Worm (Caenorhabditis elegans): ENCODE data around the gene C01G10.14.
"Not testable (repeated sequence)": the region's sequence is repeated elsewhere in the genome, so short reads cannot be mapped to it uniquely, and the experiment has no call there.

Gene C01G10.14

DNA sequence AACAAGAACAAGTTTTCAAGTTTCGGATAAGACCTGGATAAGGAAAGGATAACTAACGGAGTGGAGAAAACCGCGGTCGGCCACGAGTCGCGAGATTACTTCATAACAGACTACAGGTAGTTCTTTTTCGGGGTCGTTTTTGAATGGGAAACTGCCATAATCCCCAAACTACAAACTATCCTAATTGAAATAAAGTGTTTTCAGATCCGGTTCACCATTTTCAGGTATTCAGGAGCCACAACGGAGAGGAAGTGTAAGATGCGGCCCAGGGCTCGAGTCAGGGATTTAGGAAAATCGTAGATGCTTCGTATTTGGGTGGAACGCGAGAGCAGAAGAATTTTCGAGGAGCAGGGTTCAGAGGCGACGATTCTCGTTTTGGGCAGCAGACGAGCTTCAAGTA lies 10.2 kb upstream of the C01G10.14 start, which contains the start of gene T01G5.8:
TSS of gene T01G5.8 (plus strand) at position 301 of the 400 bp plus-strand sequence.
- not testable (repeated sequence) for TF ChIP-seq T23F11.4 (GFP tag; optimal IDR thresholded peaks at IDR 0.05); hlh-13 (GFP tag; optimal IDR thresholded peaks at IDR 0.05); syd-9 (tag; optimal IDR thresholded peaks at IDR 0.05)

DNA sequence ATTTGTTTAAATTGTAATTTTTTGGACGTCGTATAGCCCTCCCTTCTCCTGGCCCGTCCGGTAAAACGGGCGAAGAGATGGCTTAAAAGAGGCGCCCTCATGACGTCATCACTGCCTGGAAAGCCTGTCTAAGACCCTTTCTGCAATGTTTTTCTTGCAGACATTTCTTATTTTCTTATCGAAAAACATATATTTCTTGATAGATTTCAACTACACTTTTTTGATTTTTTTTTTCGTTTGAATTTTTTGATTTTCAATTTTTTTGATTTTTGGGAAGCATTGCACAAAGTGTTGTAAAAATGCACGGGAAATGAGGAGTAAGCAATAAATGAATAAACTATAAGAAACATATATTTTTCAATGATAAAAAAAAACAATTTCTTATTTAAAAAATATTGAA lies 8.2 kb upstream of the C01G10.14 start, which contains the start of gene T01G5.6:
TSS of gene T01G5.6 (minus strand) at position 101 of the 400 bp plus-strand sequence.
- no peak for TF ChIP-seq ceh-31 (tag; optimal IDR thresholded peaks at IDR 0.05)
- no peak for TF ChIP-seq ceh-19 (GFP tag; optimal IDR thresholded peaks at IDR 0.05)
- no peak for TF ChIP-seq ceh-18 (tag; optimal IDR thresholded peaks at IDR 0.05)
- no peak for TF ChIP-seq unc-42 (tag; optimal IDR thresholded peaks at IDR 0.05)
- TF ChIP-seq elt-2 (tag; optimal IDR thresholded peaks at IDR 0.05) = no peak
- TF ChIP-seq unc-55 (GFP tag; optimal IDR thresholded peaks at IDR 0.05) = no peak
- no peak for TF ChIP-seq ceh-30 (tag; optimal IDR thresholded peaks at IDR 0.05)
- TF ChIP-seq che-1 (tag; optimal IDR thresholded peaks at IDR 0.05) = no peak
- TF ChIP-seq ceh-48 (tag; optimal IDR thresholded peaks at IDR 0.05) = no peak
- no peak for TF ChIP-seq C38D4.7 (GFP tag; optimal IDR thresholded peaks at IDR 0.05)
- TF ChIP-seq K02D7.2 (tag; optimal IDR thresholded peaks at IDR 0.05) = no peak
- TF ChIP-seq Y22D7AL.16 (tag; optimal IDR thresholded peaks at IDR 0.05) = no peak
- no peak for TF ChIP-seq ceh-9 (tag; optimal IDR thresholded peaks at IDR 0.05)
- TF ChIP-seq hlh-6 (tag; optimal IDR thresholded peaks at IDR 0.05) = no peak
- no peak for TF ChIP-seq rnt-1 (tag; optimal IDR thresholded peaks at IDR 0.05)
- no peak for TF ChIP-seq K09A11.1 (tag; optimal IDR thresholded peaks at IDR 0.05; ENCODE audit: insufficient read depth)
- no peak for TF ChIP-seq lin-11 (tag; optimal IDR thresholded peaks at IDR 0.05)
- TF ChIP-seq madf-2 (tag; optimal IDR thresholded peaks at IDR 0.05) = no peak

DNA sequence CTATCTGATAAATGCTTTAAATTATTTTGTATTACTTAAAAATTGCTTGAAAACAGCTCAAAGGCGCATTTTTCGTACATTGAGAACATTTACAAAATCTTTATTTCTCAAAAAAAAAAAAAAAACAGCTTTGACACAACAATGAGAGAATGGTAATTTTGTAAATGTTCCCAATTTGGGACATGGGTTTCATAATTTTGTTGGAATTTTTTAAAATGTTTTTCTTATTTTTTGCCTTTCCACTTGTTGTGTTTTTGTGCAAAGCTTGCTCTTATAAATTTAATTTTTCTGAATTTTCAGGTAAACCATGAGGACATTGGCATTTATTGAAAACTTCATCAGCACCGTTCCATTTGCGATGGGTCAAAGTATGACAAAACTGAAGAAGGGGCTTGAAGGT lies 5.9 kb upstream of the C01G10.14 start, which contains the start of gene T01G5.7:
TSS of gene T01G5.7 (plus strand) at position 301 of the 400 bp plus-strand sequence.
- TF ChIP-seq T23F11.4 (GFP tag; optimal IDR thresholded peaks at IDR 0.05) (no peak), pat-9 (tag; optimal IDR thresholded peaks at IDR 0.05) (no peak), hlh-15 (tag; optimal IDR thresholded peaks at IDR 0.05) (no peak), eyg-1 (tag; optimal IDR thresholded peaks at IDR 0.05) (no peak), pag-3 (tag; optimal IDR thresholded peaks at IDR 0.05; ENCODE audit: borderline replicate concordance) (no peak), K02D7.2 (tag; optimal IDR thresholded peaks at IDR 0.05) (no peak), zip-5 (tag; optimal IDR thresholded peaks at IDR 0.05) (no peak), nhr-11 (tag; optimal IDR thresholded peaks at IDR 0.05) (no peak)

DNA sequence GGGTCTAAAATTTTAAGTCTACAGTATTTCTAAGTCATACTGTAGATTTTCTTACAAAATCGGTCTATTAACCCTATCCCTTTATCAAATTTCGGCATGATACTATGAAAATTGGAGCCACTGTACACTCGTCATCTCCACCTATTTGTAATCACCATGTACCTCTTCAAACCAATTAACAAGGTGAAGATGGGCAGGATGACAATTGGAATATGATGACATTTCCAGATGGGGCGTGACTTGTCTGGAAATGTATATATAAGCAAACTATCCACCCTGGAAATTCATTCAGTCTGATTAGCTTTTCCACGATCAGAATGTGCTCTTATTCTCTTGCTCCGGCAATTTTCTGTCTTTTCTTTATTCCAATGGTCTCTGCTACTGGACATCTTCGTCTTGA lies 3.5 kb upstream of the C01G10.14 start, which contains the start of gene Y75B12A.2:
TSS of gene Y75B12A.2 (plus strand) at position 301 of the 400 bp plus-strand sequence.
- TF ChIP-seq ceh-18 (tag; optimal IDR thresholded peaks at IDR 0.05) (no peak), nhr-11 (tag; optimal IDR thresholded peaks at IDR 0.05) (no peak), pag-3 (tag; optimal IDR thresholded peaks at IDR 0.05; ENCODE audit: borderline replicate concordance) (no peak), pax-1 (tag; optimal IDR thresholded peaks at IDR 0.05) (no peak), ceh-34 (tag; optimal IDR thresholded peaks at IDR 0.05) (no peak), fkh-6 (tag; optimal IDR thresholded peaks at IDR 0.05) (no peak), ztf-16 (tag; optimal IDR thresholded peaks at IDR 0.05) (no peak), ref-2 (tag; optimal IDR thresholded peaks at IDR 0.05) (no peak), sox-2 (GFP tag; IDR thresholded peaks at IDR 0.05) (no peak), ceh-19 (GFP tag; optimal IDR thresholded peaks at IDR 0.05) (no peak), ceh-45 (GFP tag; IDR thresholded peaks at IDR 0.05) (no peak), unc-55 (GFP tag; optimal IDR thresholded peaks at IDR 0.05) (no peak), sox-4 (tag; optimal IDR thresholded peaks at IDR 0.05) (no peak), zip-5 (tag; optimal IDR thresholded peaks at IDR 0.05) (no peak), hlh-6 (tag; optimal IDR thresholded peaks at IDR 0.05) (no peak), gmeb-2 (tag; optimal IDR thresholded peaks at IDR 0.05) (no peak), ceh-24 (tag; optimal IDR thresholded peaks at IDR 0.05) (no peak), ceh-2 (tag; optimal IDR thresholded peaks at IDR 0.05) (no peak)
